Worm (Caenorhabditis elegans) whole organism, L4 larva: ENCODE results near the gene tlp-1.
A peak's percentile ranks its signal among the peaks of the same experiment; 100 is the strongest.

Experiments used
- D1046.2 ChIP-seq: fragments of 200-800 bp; sonication (Bioruptor generic); IDR thresholded peaks from 2 replicates; pipeline ENCODE4 v1.3.6; 2022; ENCODE audit warnings: missing genetic modification characterization, missing compliant biosample characterization
- F10B5.3 ChIP-seq: sonication (generic microtip); optimal IDR thresholded peaks from 2 replicates; lab custom pipeline; 2016; ENCODE audit warnings: mild to moderate bottlenecking, missing genetic modification characterization, missing compliant biosample characterization
- F26F4.8 ChIP-seq: fragments of 200-800 bp; sonication (Bioruptor generic); conservative IDR thresholded peaks from 2 replicates; pipeline ENCODE4 v1.3.6; 2022; ENCODE audit warnings: missing genetic modification characterization, missing compliant biosample characterization
- Y105C5A.15 ChIP-seq: fragments of 200-800 bp; sonication (Bioruptor generic); IDR thresholded peaks from 2 replicates; pipeline ENCODE4 v1.3.6; 2022; ENCODE audit warnings: missing genetic modification characterization, missing compliant biosample characterization
- aha-1 ChIP-seq: fragments of 150-350 bp; peaks from one replicate; lab custom pipeline; 2014; ENCODE audit warnings: missing biosample characterization, missing genetic modification characterization
- attf-4 ChIP-seq: sonication (generic microtip); optimal IDR thresholded peaks from 3 replicates; lab custom pipeline; 2017; ENCODE audit warnings: missing biosample characterization, missing genetic modification characterization
- ceh-20 ChIP-seq: fragments of 200-800 bp; sonication (Bioruptor generic); IDR thresholded peaks from 2 replicates; pipeline ENCODE4 v1.3.6; 2022; ENCODE audit warnings: missing genetic modification reagents, missing genetic modification characterization, missing compliant biosample characterization
- ceh-62 ChIP-seq: sonication (generic microtip); optimal IDR thresholded peaks from 2 replicates; lab custom pipeline; 2017; ENCODE audit warnings: missing biosample characterization, missing genetic modification characterization
- ctbp-1 ChIP-seq: fragments of 200-800 bp; sonication (Bioruptor generic); IDR thresholded peaks from 2 replicates; pipeline ENCODE4 v1.3.6; 2022; ENCODE audit warnings: missing genetic modification reagents, missing genetic modification characterization, missing compliant biosample characterization
- daf-12 ChIP-seq: fragments of 150-350 bp; optimal IDR thresholded peaks from 2 replicates; lab custom pipeline; 2014; ENCODE audit warnings: missing biosample characterization, missing genetic modification reagents, missing genetic modification characterization
- daf-16 ChIP-seq, 3 experiments: sonication (generic microtip); optimal IDR thresholded peaks; 2 replicates each; lab custom pipeline; 2016 to 2017; ENCODE audit warnings: missing genetic modification characterization in 3 of 3, missing genetic modification reagents in 3 of 3, mild to moderate bottlenecking in 2 of 3, missing compliant biosample characterization in 2 of 3, missing biosample characterization in 1 of 3, moderate library complexity in 1 of 3
- dmd-6 ChIP-seq: fragments of 200-800 bp; sonication (Bioruptor generic); IDR thresholded peaks from 2 replicates; pipeline ENCODE4 v1.3.6; 2022; ENCODE audit warnings: missing genetic modification reagents, missing genetic modification characterization, missing compliant biosample characterization
- dmd-8 ChIP-seq: fragments of 200-800 bp; sonication (Bioruptor generic); IDR thresholded peaks from 2 replicates; pipeline ENCODE4 v1.3.6; 2022; ENCODE audit warnings: missing genetic modification characterization, missing compliant biosample characterization
- dpl-1 ChIP-seq: fragments of 150-350 bp; optimal IDR thresholded peaks from 2 replicates; lab custom pipeline; 2014; ENCODE audit warnings: missing biosample characterization, missing genetic modification reagents, missing genetic modification characterization
- duxl-1 ChIP-seq: sonication (generic microtip); optimal IDR thresholded peaks from 2 replicates; lab custom pipeline; 2016; ENCODE audit warnings: mild to moderate bottlenecking, missing genetic modification characterization, moderate library complexity, missing compliant biosample characterization; ENCODE audit not compliant: poor library complexity
- dve-1 ChIP-seq: sonication (generic microtip); optimal IDR thresholded peaks from 2 replicates; lab custom pipeline; 2017; ENCODE audit warnings: antibody characterized with exemption, mild to moderate bottlenecking, missing genetic modification characterization, missing compliant biosample characterization; ENCODE audit not compliant: insufficient read depth
- hif-1 ChIP-seq, 2 experiments: sonication (generic microtip); optimal IDR thresholded peaks; 2 replicates each; lab custom pipeline; 2016 to 2017; ENCODE audit warnings: missing compliant biosample characterization in 2 of 2, missing genetic modification characterization in 2 of 2, missing genetic modification reagents in 2 of 2, missing genotype in 2 of 2, mild to moderate bottlenecking in 1 of 2
- hlh-11 ChIP-seq: fragments of 200-800 bp; sonication (Bioruptor generic); optimal IDR thresholded peaks from 2 replicates; lab custom pipeline; 2018; ENCODE audit warnings: mild to moderate bottlenecking, missing genetic modification characterization, missing compliant biosample characterization
- hlh-30 ChIP-seq: sonication (generic microtip); optimal IDR thresholded peaks from 2 replicates; lab custom pipeline; 2017; ENCODE audit warnings: antibody characterized with exemption, mild to moderate bottlenecking, missing genetic modification characterization, missing compliant biosample characterization; ENCODE audit not compliant: insufficient read depth
- hmg-1.1 ChIP-seq: fragments of 200-800 bp; sonication (Bioruptor generic); IDR thresholded peaks from 2 replicates; pipeline ENCODE4 v1.3.6; 2022; ENCODE audit warnings: missing genetic modification reagents, missing genetic modification characterization, missing compliant biosample characterization
- lim-7 ChIP-seq: fragments of 200-800 bp; sonication (Bioruptor generic); IDR thresholded peaks from 2 replicates; pipeline ENCODE4 v1.3.6; 2022; ENCODE audit warnings: missing genetic modification characterization, missing compliant biosample characterization
- lin-1 ChIP-seq: fragments of 200-800 bp; sonication (Bioruptor generic); IDR thresholded peaks from 2 replicates; pipeline ENCODE4 v1.3.6; 2022; ENCODE audit warnings: missing genetic modification reagents, missing genetic modification characterization, missing compliant biosample characterization
- lin-15B ChIP-seq: fragments of 150-350 bp; sonication (generic microtip); optimal IDR thresholded peaks from 3 replicates; lab custom pipeline; 2014; ENCODE audit warnings: missing biosample characterization, missing genetic modification characterization
- lin-38 ChIP-seq: fragments of 200-800 bp; sonication (Bioruptor generic); IDR thresholded peaks from 2 replicates; pipeline ENCODE4 v1.3.6; 2022; ENCODE audit warnings: missing genetic modification reagents, missing genetic modification characterization, missing compliant biosample characterization
- madf-9 ChIP-seq: fragments of 200-800 bp; sonication (Bioruptor generic); conservative IDR thresholded peaks from 2 replicates; pipeline ENCODE4 v1.3.6; 2022; ENCODE audit warnings: missing genetic modification reagents, missing genetic modification characterization, missing compliant biosample characterization
- mdt-29 ChIP-seq: fragments of 200-800 bp; sonication (Bioruptor generic); IDR thresholded peaks from 2 replicates; pipeline ENCODE4 v1.3.6; 2022; ENCODE audit warnings: missing genetic modification reagents, missing genetic modification characterization, missing compliant biosample characterization
- mxl-2 ChIP-seq: fragments of 200-800 bp; sonication (Bioruptor generic); conservative IDR thresholded peaks from 2 replicates; pipeline ENCODE4 v1.3.6; 2022; ENCODE audit warnings: missing genetic modification reagents, missing genetic modification characterization, missing compliant biosample characterization
- nhr-102 ChIP-seq: sonication (generic microtip); optimal IDR thresholded peaks from 2 replicates; lab custom pipeline; 2016; ENCODE audit warnings: mild to moderate bottlenecking, missing genetic modification characterization, moderate library complexity, missing compliant biosample characterization
- nhr-11 ChIP-seq: fragments of 150-350 bp; optimal IDR thresholded peaks from 2 replicates; lab custom pipeline; 2014; ENCODE audit warnings: missing biosample characterization, missing genetic modification characterization
- nhr-111 ChIP-seq: fragments of 200-800 bp; sonication (Bioruptor generic); optimal IDR thresholded peaks from 2 replicates; lab custom pipeline; 2018; ENCODE audit warnings: mild to moderate bottlenecking, missing genetic modification characterization, missing compliant biosample characterization
- nhr-6 ChIP-seq: fragments of 150-350 bp; optimal IDR thresholded peaks from 2 replicates; lab custom pipeline; 2014; ENCODE audit warnings: missing biosample characterization, missing genetic modification characterization
- nhr-77 ChIP-seq: fragments of 150-350 bp; optimal IDR thresholded peaks from 2 replicates; lab custom pipeline; 2014; ENCODE audit warnings: missing biosample characterization, missing genetic modification characterization
- pqm-1 ChIP-seq: sonication (generic microtip); optimal IDR thresholded peaks from 2 replicates; lab custom pipeline; 2017; ENCODE audit warnings: missing biosample characterization, missing genetic modification characterization
- rbr-2 ChIP-seq: sonication (generic microtip); optimal IDR thresholded peaks from 2 replicates; lab custom pipeline; 2016; ENCODE audit warnings: missing genotype, missing genetic modification characterization, missing compliant biosample characterization
- saeg-2 ChIP-seq: fragments of 200-800 bp; sonication (Bioruptor generic); IDR thresholded peaks from 2 replicates; pipeline ENCODE4 v1.3.6; 2022; ENCODE audit warnings: missing genetic modification reagents, missing genetic modification characterization, missing compliant biosample characterization
- set-16 ChIP-seq: fragments of 200-800 bp; sonication (Bioruptor generic); IDR thresholded peaks from 2 replicates; pipeline ENCODE4 v1.3.6; 2022; ENCODE audit warnings: missing genetic modification reagents, missing genetic modification characterization, missing compliant biosample characterization
- skn-1 ChIP-seq: fragments of 150-350 bp; optimal IDR thresholded peaks from 2 replicates; lab custom pipeline; 2014; ENCODE audit warnings: missing biosample characterization, missing genetic modification characterization
- snpc-4 ChIP-seq: fragments of 150-350 bp; optimal IDR thresholded peaks from 2 replicates; lab custom pipeline; 2014; ENCODE audit warnings: missing biosample characterization, missing genetic modification characterization
- tra-1 ChIP-seq: fragments of 200-800 bp; sonication (Bioruptor generic); IDR thresholded peaks from 2 replicates; pipeline ENCODE4 v1.3.6; 2022; ENCODE audit warnings: missing genetic modification reagents, missing genetic modification characterization, missing compliant biosample characterization
- unc-130 ChIP-seq: sonication (generic microtip); optimal IDR thresholded peaks from 2 replicates; lab custom pipeline; 2016; ENCODE audit warnings: missing genetic modification reagents, missing genetic modification characterization, missing compliant biosample characterization
- unc-39 ChIP-seq: sonication (generic microtip); optimal IDR thresholded peaks from 2 replicates; lab custom pipeline; 2017; ENCODE audit warnings: missing biosample characterization, missing genetic modification characterization
- unc-62 ChIP-seq, 3 experiments: fragments of 150-350 bp in 1 of 3; sonication (generic microtip); optimal IDR thresholded peaks in 2 of 3; peaks in 1 of 3; 1 replicate in 1 of 3; 2 replicates in 2 of 3; lab custom pipeline; 2014 to 2017; ENCODE audit warnings: missing biosample characterization in 3 of 3, missing genetic modification characterization in 3 of 3, missing genetic modification reagents in 3 of 3, missing genotype in 1 of 3
- vab-7 ChIP-seq: fragments of 200-800 bp; sonication (Bioruptor generic); IDR thresholded peaks from 2 replicates; pipeline ENCODE4 v1.3.6; 2022; ENCODE audit warnings: missing genetic modification reagents, missing genetic modification characterization, missing compliant biosample characterization
- zag-1 ChIP-seq: fragments of 150-350 bp; optimal IDR thresholded peaks from 2 replicates; lab custom pipeline; 2014; ENCODE audit warnings: missing biosample characterization, missing genetic modification characterization
- zfp-2 ChIP-seq: sonication (generic microtip); optimal IDR thresholded peaks from 2 replicates; lab custom pipeline; 2016; ENCODE audit warnings: mild to moderate bottlenecking, missing genetic modification characterization, missing compliant biosample characterization
- ztf-11 ChIP-seq: fragments of 150-350 bp; optimal IDR thresholded peaks from 2 replicates; lab custom pipeline; 2014; ENCODE audit warnings: missing biosample characterization, missing genetic modification characterization

tlp-1 gene

DNA sequence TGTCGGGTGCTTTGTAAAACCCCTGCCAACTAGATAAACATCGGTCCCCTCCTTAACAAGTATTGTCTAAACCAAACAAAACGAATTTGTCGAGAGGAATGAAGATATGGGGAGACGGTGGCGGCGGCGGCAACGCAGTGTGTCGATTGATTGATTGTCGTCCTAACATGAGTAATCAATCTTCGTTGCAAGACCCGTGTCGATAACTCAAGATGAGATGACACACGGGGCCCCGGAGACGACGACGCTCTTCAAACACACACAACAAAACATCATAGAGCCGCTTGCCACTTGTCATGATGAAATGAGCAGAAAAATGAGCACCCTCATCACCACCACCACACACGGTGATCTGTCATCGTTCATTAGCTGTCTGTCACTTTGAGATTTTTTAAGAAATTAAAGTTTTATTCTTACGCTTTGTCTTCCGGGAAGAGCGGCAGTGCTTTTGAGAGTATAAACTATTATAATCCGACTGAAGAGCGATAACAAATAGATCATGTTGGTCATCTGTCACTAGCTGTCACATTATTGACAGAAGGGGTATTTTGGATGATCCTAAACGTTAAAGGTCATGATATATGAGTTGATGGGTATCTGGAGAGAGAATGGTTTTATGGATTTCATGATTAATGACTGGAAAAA lies 8.0 kb downstream of the tlp-1 start (continued):
- TF ChIP-seq dpl-1 (GFP tag; lab: Kevin White, UChicago), result no peak
- no peak for TF ChIP-seq attf-4 (tag; lab: Kevin White, UChicago)
- TF ChIP-seq F26F4.8 (GFP tag; lab: Robert Waterston, UW), result no peak
- TF ChIP-seq daf-16 (GFP tag; optimal IDR thresholded peaks at IDR 0.05; lab: Kevin White, UChicago), result peak in 1 of 2 experiments; percentile 9
- no peak for TF ChIP-seq daf-16 (tag; optimal IDR thresholded peaks at IDR 0.05; lab: Kevin White, UChicago)
- peak in 1 of 2 experiments; percentile 100 for TF ChIP-seq unc-62 (GFP tag; optimal IDR thresholded peaks at IDR 0.05 in 1 of 2; lab: Kevin White, UChicago)
- TF ChIP-seq unc-62 (tag; optimal IDR thresholded peaks at IDR 0.05; lab: Kevin White, UChicago), result peak; percentile 82
- no peak for TF ChIP-seq ctbp-1 (GFP tag; lab: Robert Waterston, UW)
- TF ChIP-seq nhr-6, result no peak
- no peak for TF ChIP-seq madf-9 (GFP tag; lab: Robert Waterston, UW)
- peak; percentile 10 for TF ChIP-seq hlh-11 (tag; lab: Kevin White, UChicago)
- TF ChIP-seq aha-1 (tag; lab: Kevin White, UChicago), result no peak
- TF ChIP-seq unc-39 (tag; lab: Kevin White, UChicago), result no peak

ce11 chrIV:13695302-13695701 lies 8.6 kb downstream of the tlp-1 start:
- TF ChIP-seq rbr-2 (tag; lab: Kevin White, UChicago) (no peak), duxl-1 (no peak), Y105C5A.15 (GFP tag; lab: Robert Waterston, UW) (no peak), hif-1 (tag; optimal IDR thresholded peaks at IDR 0.05; lab: Kevin White, UChicago) (no peak), lin-1 (GFP tag; lab: Robert Waterston, UW) (no peak), hmg-1.1 (GFP tag; lab: Robert Waterston, UW) (no peak), unc-130 (no peak), saeg-2 (GFP tag; lab: Robert Waterston, UW) (no peak), lin-15B (no peak), lin-38 (GFP tag; lab: Robert Waterston, UW) (no peak), mdt-29 (GFP tag; lab: Robert Waterston, UW) (no peak), nhr-111 (GFP tag; lab: Kevin White, UChicago) (no peak), nhr-102 (tag; lab: Kevin White, UChicago) (no peak), pqm-1 (no peak), hlh-30 (no peak), unc-39 (tag; lab: Kevin White, UChicago) (no peak), dve-1 (tag; lab: Kevin White, UChicago) (no peak)
- TF ChIP-seq, all 104 proteins: peak for 0

DNA sequence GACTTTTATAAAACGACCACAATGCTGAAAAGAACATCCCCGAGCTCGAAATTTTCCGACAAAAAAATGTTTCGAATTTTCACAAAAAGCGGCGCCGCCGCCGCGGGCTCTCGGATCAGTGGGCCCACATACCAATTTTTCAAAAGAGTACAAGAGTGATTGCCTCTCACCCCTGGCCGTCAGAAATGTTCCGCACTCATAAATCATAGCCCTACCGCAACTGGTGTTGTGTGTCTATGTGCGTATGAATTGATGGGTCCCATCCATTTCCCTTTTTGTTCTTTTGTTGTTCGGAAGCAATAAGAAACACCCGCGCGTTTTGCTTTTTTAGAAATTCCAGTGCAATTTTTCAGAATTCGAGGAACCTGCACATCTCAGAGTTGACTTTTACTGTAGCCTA lies 9.3 kb downstream of the tlp-1 start:
- peak in 1 of 2 experiments; percentile 97 for TF ChIP-seq unc-62 (GFP tag; optimal IDR thresholded peaks at IDR 0.05 in 1 of 2; lab: Kevin White, UChicago)
- TF ChIP-seq unc-62 (tag; optimal IDR thresholded peaks at IDR 0.05; lab: Kevin White, UChicago), result peak; percentile 17
- TF ChIP-seq skn-1 (tag; lab: Kevin White, UChicago), result no peak
- no peak for TF ChIP-seq nhr-77 (tag; lab: Kevin White, UChicago)
- TF ChIP-seq vab-7 (GFP tag; lab: Robert Waterston, UW), result peak; percentile 27; the same call in 1 of the 2 replicates
- no peak for TF ChIP-seq attf-4 (tag; lab: Kevin White, UChicago)
- TF ChIP-seq D1046.2 (GFP tag; lab: Robert Waterston, UW), result no peak
- TF ChIP-seq Y105C5A.15 (GFP tag; lab: Robert Waterston, UW), result no peak
- no peak for TF ChIP-seq snpc-4 (tag; lab: Kevin White, UChicago)
- no peak for TF ChIP-seq zag-1 (tag; lab: Kevin White, UChicago)
- no peak for TF ChIP-seq mxl-2 (GFP tag; lab: Robert Waterston, UW)
- no peak for TF ChIP-seq dmd-6 (GFP tag; lab: Robert Waterston, UW)
- TF ChIP-seq nhr-6, result no peak
- 0 out of 2 replicates have a peak, but pooled peaks have one; percentile 15 for TF ChIP-seq tra-1 (GFP tag; lab: Robert Waterston, UW)
- no peak for TF ChIP-seq daf-12 (tag; lab: Kevin White, UChicago)
- TF ChIP-seq zfp-2 (tag; lab: Kevin White, UChicago), result no peak
- TF ChIP-seq lim-7 (GFP tag; lab: Robert Waterston, UW), result no peak
- TF ChIP-seq ceh-62 (tag; lab: Kevin White, UChicago), result no peak
- peak; percentile 86 for TF ChIP-seq ceh-20 (GFP tag; lab: Robert Waterston, UW)
- TF ChIP-seq nhr-111 (GFP tag; lab: Kevin White, UChicago), result no peak
- no peak for TF ChIP-seq hmg-1.1 (GFP tag; lab: Robert Waterston, UW)
- TF ChIP-seq rbr-2 (tag; lab: Kevin White, UChicago), result no peak
- no peak for TF ChIP-seq mdt-29 (GFP tag; lab: Robert Waterston, UW)
- TF ChIP-seq nhr-11, result no peak
- TF ChIP-seq hlh-11 (tag; lab: Kevin White, UChicago), result no peak
- TF ChIP-seq ztf-11 (tag; lab: Kevin White, UChicago), result no peak
- no peak for TF ChIP-seq set-16 (GFP tag; lab: Robert Waterston, UW)
- no peak for TF ChIP-seq F10B5.3 (tag; lab: Kevin White, UChicago)
- no peak for TF ChIP-seq dmd-8 (GFP tag; lab: Robert Waterston, UW)
